Worm (Caenorhabditis elegans): ENCODE results near the gene H04J21.1.

Gene H04J21.1

ce11 chrIII:2375918-2376317 is 4.2 kb upstream of the H04J21.1 start, which contains the start of gene H14E04.2 (continued):
- TF ChIP-seq irx-1 (tag; optimal IDR thresholded peaks at IDR 0.05): peak; percentile 63
- TF ChIP-seq jun-1 (tag; optimal IDR thresholded peaks at IDR 0.05): peak; percentile 72
- no peak for TF ChIP-seq lir-3 (tag; optimal IDR thresholded peaks at IDR 0.05; ENCODE audit: poor library complexity)
- no peak for TF ChIP-seq hlh-17 (GFP tag; optimal IDR thresholded peaks at IDR 0.05; ENCODE audit: borderline replicate concordance)
- TF ChIP-seq unc-130 (tag; optimal IDR thresholded peaks at IDR 0.05): peak; percentile 94
- peak; percentile 73 for TF ChIP-seq nhr-90 (tag; optimal IDR thresholded peaks at IDR 0.05; ENCODE audit: poor library complexity)
- TF ChIP-seq C34B4.2 (tag; optimal IDR thresholded peaks at IDR 0.05): no peak
- peak; percentile 47 for TF ChIP-seq fos-1 (tag; optimal IDR thresholded peaks at IDR 0.05)
- TF ChIP-seq dsc-1 (tag; optimal IDR thresholded peaks at IDR 0.05): peak; percentile 86
- no peak for TF ChIP-seq aly-2 (tag; optimal IDR thresholded peaks at IDR 0.05)
- TF ChIP-seq lin-15B (tag; optimal IDR thresholded peaks at IDR 0.05): peak; percentile 77
- TF ChIP-seq ceh-63 (GFP tag; optimal IDR thresholded peaks at IDR 0.05): no peak
- TF ChIP-seq ceh-88 (GFP tag; IDR thresholded peaks at IDR 0.05): 0 out of 2 replicates have a peak, but pooled peaks have one; percentile 24
- TF ChIP-seq snu-23 (GFP tag; optimal IDR thresholded peaks at IDR 0.05): peak; percentile 89
- TF ChIP-seq nhr-76 (tag; optimal IDR thresholded peaks at IDR 0.05): no peak
- peak; percentile 78 to 84 (median 83) for TF ChIP-seq ceh-82 (tag; optimal IDR thresholded peaks at IDR 0.05)
- peak; percentile 79 for TF ChIP-seq nhr-20 (tag; optimal IDR thresholded peaks at IDR 0.05)
- TF ChIP-seq nhr-237 (tag; optimal IDR thresholded peaks at IDR 0.05): peak; percentile 28
- TF ChIP-seq C16A3.4 (tag; optimal IDR thresholded peaks at IDR 0.05): peak; percentile 87
- no peak for TF ChIP-seq Y116A8C.19 (tag; optimal IDR thresholded peaks at IDR 0.05; ENCODE audit: borderline replicate concordance)
- TF ChIP-seq mab-9 (GFP tag; IDR thresholded peaks at IDR 0.05): 0 out of 2 replicates have a peak, but pooled peaks have one; percentile 16
- TF ChIP-seq sptf-1 (tag; optimal IDR thresholded peaks at IDR 0.05): no peak
- peak; percentile 87 for TF ChIP-seq nhr-47 (tag; optimal IDR thresholded peaks at IDR 0.05)
- TF ChIP-seq lin-35 (GFP tag; optimal IDR thresholded peaks at IDR 0.05): peak; percentile 95 to 97
- TF ChIP-seq unc-30 (tag; optimal IDR thresholded peaks at IDR 0.05): no peak
- peak; percentile 84 to 92 for TF ChIP-seq lsy-2 (tag; optimal IDR thresholded peaks at IDR 0.05)
- TF ChIP-seq skn-1 (tag; optimal IDR thresholded peaks at IDR 0.05): peak; percentile 58
- peak; percentile 27 for TF ChIP-seq fkh-10 (GFP tag; optimal IDR thresholded peaks at IDR 0.05)
- peak; percentile 87 for TF ChIP-seq nhr-71 (tag; optimal IDR thresholded peaks at IDR 0.05)
- TF ChIP-seq zag-1 (tag; optimal IDR thresholded peaks at IDR 0.05): no peak
- TF ChIP-seq tlp-1 (tag; optimal IDR thresholded peaks at IDR 0.05): no peak
- TF ChIP-seq nhr-28 (tag; optimal IDR thresholded peaks at IDR 0.05): no peak
- TF ChIP-seq swsn-7 (tag; optimal IDR thresholded peaks at IDR 0.05): peak; percentile 81
- TF ChIP-seq nhr-84 (tag; optimal IDR thresholded peaks at IDR 0.05): no peak
- TF ChIP-seq elt-3 (tag; optimal IDR thresholded peaks at IDR 0.05): peak in 2 of 6 experiments; percentile 61 to 85
- TF ChIP-seq dpl-1 (GFP tag; optimal IDR thresholded peaks at IDR 0.05): peak; percentile 94 to 96 (median 95)
- peak; percentile 60 for TF ChIP-seq fkh-8 (tag; optimal IDR thresholded peaks at IDR 0.05)
- no peak for TF ChIP-seq efl-3 (GFP tag; optimal IDR thresholded peaks at IDR 0.05)
- TF ChIP-seq mep-1 (tag; optimal IDR thresholded peaks at IDR 0.05): peak; percentile 86
- no peak for TF ChIP-seq pag-3 (tag; optimal IDR thresholded peaks at IDR 0.05; ENCODE audit: borderline replicate concordance, insufficient read depth)
- peak; percentile 63 for TF ChIP-seq isw-1 (GFP tag; IDR thresholded peaks at IDR 0.05)
- TF ChIP-seq aha-1 (tag; optimal IDR thresholded peaks at IDR 0.05): no peak
- no peak for TF ChIP-seq ceh-8 (GFP tag; optimal IDR thresholded peaks at IDR 0.05)
- TF ChIP-seq egl-13 (tag; optimal IDR thresholded peaks at IDR 0.05): peak; percentile 65
- no peak for TF ChIP-seq sup-37 (GFP tag; optimal IDR thresholded peaks at IDR 0.05)
- no peak for TF ChIP-seq pqm-1 (tag; optimal IDR thresholded peaks at IDR 0.05)
- peak in 1 of 2 experiments; percentile 73 for TF ChIP-seq mdl-1 (tag; optimal IDR thresholded peaks at IDR 0.05)
- TF ChIP-seq efl-1 (optimal IDR thresholded peaks at IDR 0.05): peak; percentile 98 to 99
- TF ChIP-seq efl-1 (GFP tag; optimal IDR thresholded peaks at IDR 0.05 in 1 of 2): peak; percentile 95 to 100
- peak; percentile 0 for TF ChIP-seq nhr-11 (tag; optimal IDR thresholded peaks at IDR 0.05)
- no peak for TF ChIP-seq alr-1 (tag; optimal IDR thresholded peaks at IDR 0.05; ENCODE audit: borderline replicate concordance)
- TF ChIP-seq elt-2 (tag; optimal IDR thresholded peaks at IDR 0.05): peak; percentile 19
